Worm (Caenorhabditis elegans) whole organism, L3 larva: ENCODE measurements around the gene F56D6.9.

Experiments used
- ama-1 ChIP-seq: fragments of 150-350 bp; optimal IDR thresholded peaks from 2 replicates; lab custom pipeline; 2018
- ceh-82 ChIP-seq: fragments of 150-350 bp; optimal IDR thresholded peaks from 2 replicates; lab custom pipeline; 2014; ENCODE audit warnings: missing biosample characterization, missing genetic modification characterization
- egl-27 ChIP-seq: sonication (generic microtip); optimal IDR thresholded peaks from 4 replicates; lab custom pipeline; 2017; ENCODE audit warnings: missing biosample characterization, missing genetic modification reagents, missing genetic modification characterization
- fos-1 ChIP-seq: fragments of 150-350 bp; optimal IDR thresholded peaks from 2 replicates; lab custom pipeline; 2014; ENCODE audit warnings: missing biosample characterization, missing genetic modification characterization
- nhr-11 ChIP-seq: fragments of 150-350 bp; optimal IDR thresholded peaks from 2 replicates; lab custom pipeline; 2014; ENCODE audit warnings: missing biosample characterization, missing genetic modification characterization
- nhr-12 ChIP-seq: fragments of 150-350 bp; optimal IDR thresholded peaks from 2 replicates; lab custom pipeline; 2014; ENCODE audit warnings: missing biosample characterization, missing genetic modification characterization
- nhr-23 ChIP-seq: fragments of 150-350 bp; optimal IDR thresholded peaks from 2 replicates; lab custom pipeline; 2014; ENCODE audit warnings: missing biosample characterization, missing genetic modification reagents, missing genetic modification characterization
- nhr-28 ChIP-seq: fragments of 150-350 bp; optimal IDR thresholded peaks from 2 replicates; lab custom pipeline; 2014; ENCODE audit warnings: missing biosample characterization, missing genetic modification characterization
- unc-62 ChIP-seq: fragments of 150-350 bp; sonication (generic microtip); optimal IDR thresholded peaks from 4 replicates; lab custom pipeline; 2014; ENCODE audit warnings: missing biosample characterization, missing genetic modification reagents, missing genetic modification characterization

- TF ChIP-seq egl-27 (tag; lab: Kevin White, UChicago) (no peak), nhr-12 (tag; lab: Kevin White, UChicago) (no peak), nhr-23 (tag; lab: Kevin White, UChicago) (no peak), fos-1 (no peak), nhr-11 (no peak), ceh-82 (no peak), ama-1 (no peak), unc-62 (GFP tag; lab: Kevin White, UChicago) (no peak), nhr-28 (tag; lab: Kevin White, UChicago) (no peak)
Observed at ce11 chrIV:3881119-3881518, 11.0 kb upstream of the F56D6.9 start, which contains the start of the genes F37C4.8 and oac-23.
